Worm (Caenorhabditis elegans) whole organism, young adult: ENCODE measurements around the gene twk-31.

Source experiments
- F10E7.11 ChIP-seq: sonication (generic microtip); optimal IDR thresholded peaks from 2 replicates; lab custom pipeline; 2017; ENCODE audit warnings: mild to moderate bottlenecking, missing genetic modification characterization, moderate library complexity, missing compliant biosample characterization
- F52B5.7 ChIP-seq: sonication (generic microtip); optimal IDR thresholded peaks from 2 replicates; lab custom pipeline; 2016; ENCODE audit warnings: mild to moderate bottlenecking, missing genetic modification characterization, missing compliant biosample characterization
- Y95B8A.8 ChIP-seq: fragments of 200-800 bp; sonication (Bioruptor generic); IDR thresholded peaks from 2 replicates; pipeline ENCODE4 v1.3.6; 2022; ENCODE audit warnings: missing genetic modification reagents, missing genetic modification characterization, missing compliant biosample characterization
- ama-1 ChIP-seq, 3 experiments: fragments of 150-350 bp in 1 of 3; sonication (generic microtip) in 2 of 3; optimal IDR thresholded peaks; 2 replicates each; lab custom pipeline; 2014 to 2018; ENCODE audit warnings: missing biosample characterization in 2 of 3, missing genetic modification characterization in 2 of 3, missing genetic modification reagents in 2 of 3
- ceh-91 ChIP-seq: fragments of 200-800 bp; sonication (Bioruptor generic); IDR thresholded peaks from 2 replicates; pipeline ENCODE4 v1.3.6; 2022; ENCODE audit warnings: missing genetic modification reagents, missing genetic modification characterization, missing compliant biosample characterization
- die-1 ChIP-seq: sonication (generic microtip); optimal IDR thresholded peaks from 2 replicates; lab custom pipeline; 2016; ENCODE audit warnings: missing genotype, mild to moderate bottlenecking, missing genetic modification characterization, missing compliant biosample characterization
- dpl-1 ChIP-seq: fragments of 150-350 bp; optimal IDR thresholded peaks from 2 replicates; lab custom pipeline; 2014; ENCODE audit warnings: missing biosample characterization, missing genetic modification reagents, missing genetic modification characterization
- efl-1 ChIP-seq: fragments of 150-350 bp; optimal IDR thresholded peaks from 2 replicates; lab custom pipeline; 2014; ENCODE audit warnings: missing biosample characterization, missing genetic modification reagents, missing genetic modification characterization
- nhr-90 ChIP-seq: sonication (generic microtip); optimal IDR thresholded peaks from 2 replicates; lab custom pipeline; 2016; ENCODE audit warnings: missing genotype, mild to moderate bottlenecking, missing genetic modification characterization, missing compliant biosample characterization
- pha-4 ChIP-seq: fragments of 150-350 bp; sonication (generic microtip); optimal IDR thresholded peaks from 2 replicates; lab custom pipeline; 2014; ENCODE audit warnings: missing biosample characterization, missing genetic modification reagents, missing genetic modification characterization
- sptf-2 ChIP-seq: fragments of 200-800 bp; sonication (Bioruptor generic); optimal IDR thresholded peaks from 2 replicates; lab custom pipeline; 2018; ENCODE audit warnings: mild to moderate bottlenecking, missing genetic modification characterization, missing compliant biosample characterization
- unc-62 ChIP-seq: fragments of 150-350 bp; optimal IDR thresholded peaks from 2 replicates; lab custom pipeline; 2014; ENCODE audit warnings: missing biosample characterization, missing genetic modification reagents, missing genetic modification characterization
- zfh-2 ChIP-seq: fragments of 200-800 bp; sonication (Bioruptor generic); conservative IDR thresholded peaks from 2 replicates; pipeline ENCODE4 v1.3.6; 2022; ENCODE audit warnings: missing genetic modification reagents, missing genetic modification characterization, missing compliant biosample characterization

DNA sequence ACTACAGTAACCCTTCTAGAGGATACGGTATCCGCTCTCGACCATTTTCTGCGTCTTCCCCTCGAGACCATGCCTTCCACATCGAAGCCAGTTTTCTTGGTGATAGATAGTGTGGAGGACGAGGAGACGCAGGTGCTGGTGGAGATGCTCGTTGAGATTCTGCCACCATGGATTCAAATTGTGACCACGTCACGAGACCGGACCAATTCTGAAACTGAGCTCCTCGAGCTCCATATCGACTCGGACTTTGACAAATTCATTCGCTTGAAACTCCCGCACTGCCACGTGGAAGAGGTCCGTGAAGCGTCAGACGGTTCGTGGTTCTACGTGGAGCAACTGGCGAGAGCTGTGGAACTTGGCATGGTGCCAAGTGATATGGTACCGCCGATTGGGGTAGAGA, 49.1 kb upstream of the twk-31 start:
- TF ChIP-seq F10E7.11 (tag; lab: Kevin White, UChicago) (no peak), sptf-2 (no peak), dpl-1 (GFP tag; lab: Kevin White, UChicago) (no peak), ama-1 (optimal IDR thresholded peaks at IDR 0.05; lab: Kevin White, UChicago) (no peak), ama-1 (GFP tag; optimal IDR thresholded peaks at IDR 0.05; lab: Kevin White, UChicago) (no peak), pha-4 (tag; lab: Kevin White, UChicago) (no peak), F52B5.7 (tag; lab: Kevin White, UChicago) (no peak), nhr-90 (tag; lab: Kevin White, UChicago) (no peak), zfh-2 (GFP tag; lab: Robert Waterston, UW) (peak; percentile 31; the same call in 1 of the 2 replicates), die-1 (tag; lab: Kevin White, UChicago) (no peak), ceh-91 (GFP tag; lab: Robert Waterston, UW) (no peak), Y95B8A.8 (GFP tag; lab: Robert Waterston, UW) (no peak), unc-62 (no peak), efl-1 (GFP tag; lab: Kevin White, UChicago) (no peak)
